Worm (Caenorhabditis elegans): ENCODE measurements around the gene C45G9.10.

- TF ChIP-seq ama-1 (optimal IDR thresholded peaks at IDR 0.05) = no peak
- no peak for TF ChIP-seq dve-1 (tag; optimal IDR thresholded peaks at IDR 0.05)
- TF ChIP-seq fkh-6 (tag; optimal IDR thresholded peaks at IDR 0.05) = no peak
- TF ChIP-seq che-1 (tag; optimal IDR thresholded peaks at IDR 0.05) = no peak
- TF ChIP-seq fkh-10 (GFP tag; optimal IDR thresholded peaks at IDR 0.05) = no peak
- TF ChIP-seq nhr-11 (tag; optimal IDR thresholded peaks at IDR 0.05) = no peak
- TF ChIP-seq sox-4 (tag; optimal IDR thresholded peaks at IDR 0.05) = no peak
- no peak for TF ChIP-seq odd-2 (tag; optimal IDR thresholded peaks at IDR 0.05)
- no peak for TF ChIP-seq ceh-45 (GFP tag; IDR thresholded peaks at IDR 0.05)
- TF ChIP-seq gmeb-2 (tag; optimal IDR thresholded peaks at IDR 0.05) = no peak
- peak; percentile 43 for TF ChIP-seq ets-4 (tag; optimal IDR thresholded peaks at IDR 0.05)
- no peak for TF ChIP-seq F13H6.1 (tag; optimal IDR thresholded peaks at IDR 0.05)
Observed at ce11 chrIII:5024393-5024964, 37.2 kb downstream of the C45G9.10 start, which contains the start of gene pcf-11.

All from whole organism, late embryonic.